Worm (Caenorhabditis elegans) whole organism, L4 larva: Measurements from ENCODE around the gene T06D8.10.

Source experiments
- F44E2.7 ChIP-seq: fragments of 200-800 bp; sonication (Bioruptor generic); IDR thresholded peaks from 2 replicates; pipeline ENCODE4 v2.1.2; 2022; ENCODE audit warnings: missing genetic modification characterization, missing compliant biosample characterization
- aha-1 ChIP-seq: fragments of 150-350 bp; peaks from one replicate; lab custom pipeline; 2014; ENCODE audit warnings: missing biosample characterization, missing genetic modification characterization
- ama-1 ChIP-seq: fragments of 150-350 bp; optimal IDR thresholded peaks from 2 replicates; lab custom pipeline; 2014; ENCODE audit warnings: inconsistent platforms, mixed read lengths
- ceh-82 ChIP-seq: sonication (generic microtip); optimal IDR thresholded peaks from 2 replicates; lab custom pipeline; 2017; ENCODE audit warnings: missing biosample characterization, missing genetic modification characterization
- dmd-6 ChIP-seq: fragments of 200-800 bp; sonication (Bioruptor generic); IDR thresholded peaks from 2 replicates; pipeline ENCODE4 v1.3.6; 2022; ENCODE audit warnings: missing genetic modification reagents, missing genetic modification characterization, missing compliant biosample characterization
- mes-2 ChIP-seq: sonication (generic microtip); optimal IDR thresholded peaks from 2 replicates; lab custom pipeline; 2016; ENCODE audit warnings: missing genotype, mild to moderate bottlenecking, missing genetic modification characterization, missing compliant biosample characterization; ENCODE audit not compliant: poor library complexity, severe bottlenecking
- nhr-77 ChIP-seq: fragments of 150-350 bp; optimal IDR thresholded peaks from 2 replicates; lab custom pipeline; 2014; ENCODE audit warnings: missing biosample characterization, missing genetic modification characterization
- php-3 ChIP-seq: fragments of 200-800 bp; sonication (Bioruptor generic); IDR thresholded peaks from 2 replicates; pipeline ENCODE4 v1.3.6; 2022; ENCODE audit warnings: missing genetic modification reagents, missing genetic modification characterization, missing compliant biosample characterization
- pqm-1 ChIP-seq: sonication (generic microtip); optimal IDR thresholded peaks from 2 replicates; lab custom pipeline; 2017; ENCODE audit warnings: missing biosample characterization, missing genetic modification characterization
- unc-62 ChIP-seq, 3 experiments: fragments of 150-350 bp in 1 of 3; sonication (generic microtip); optimal IDR thresholded peaks in 2 of 3; peaks in 1 of 3; 1 replicate in 1 of 3; 2 replicates in 2 of 3; lab custom pipeline; 2014 to 2017; ENCODE audit warnings: missing biosample characterization in 3 of 3, missing genetic modification characterization in 3 of 3, missing genetic modification reagents in 3 of 3, missing genotype in 1 of 3

DNA sequence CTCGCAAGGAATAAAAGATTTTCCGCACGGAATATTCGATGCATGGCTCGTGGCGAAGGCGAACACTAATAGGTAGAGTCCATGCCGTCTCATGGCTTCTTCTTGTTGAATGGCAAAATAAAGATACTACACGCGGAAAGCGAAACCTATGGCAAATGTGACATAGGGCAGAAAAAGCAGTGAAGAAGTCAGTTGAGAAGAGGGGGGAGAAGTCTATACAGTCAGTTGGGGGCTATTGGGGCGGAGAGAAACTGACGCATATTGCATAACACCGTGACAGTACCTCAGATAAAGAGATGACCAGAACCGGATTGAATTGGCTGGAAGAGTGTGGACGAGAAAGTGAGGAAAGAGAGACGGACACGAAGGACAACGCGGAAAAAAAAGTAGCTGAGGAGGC is at the start of gene T06D8.10:
- TF ChIP-seq unc-62 (GFP tag; optimal IDR thresholded peaks at IDR 0.05 in 1 of 2; lab: Kevin White, UChicago) (no peak), unc-62 (tag; optimal IDR thresholded peaks at IDR 0.05; lab: Kevin White, UChicago) (no peak), ceh-82 (tag; lab: Kevin White, UChicago) (no peak), nhr-77 (tag; lab: Kevin White, UChicago) (no peak), ama-1 (lab: Kevin White, UChicago) (no peak), F44E2.7 (no peak), mes-2 (tag; lab: Kevin White, UChicago) (no peak), pqm-1 (tag; lab: Kevin White, UChicago) (no peak), dmd-6 (GFP tag; lab: Robert Waterston, UW) (no peak), php-3 (GFP tag; lab: Robert Waterston, UW) (no peak), aha-1 (tag; lab: Kevin White, UChicago) (no peak)
